Worm (Caenorhabditis elegans): Measurements from ENCODE around the gene Y41D4A.3.

Y41D4A.3 gene

ce11 chrIV:1709695-1710315 is 43.8 kb upstream of the Y41D4A.3 start, which contains the start of the genes pbs-1 and K08D12.3 (continued):
- TF ChIP-seq fkh-8 (tag; optimal IDR thresholded peaks at IDR 0.05) (peak; percentile 71), grh-1 (GFP tag; IDR thresholded peaks at IDR 0.05) (peak; percentile 80), mab-9 (GFP tag; IDR thresholded peaks at IDR 0.05) (0 out of 2 replicates have a peak, but pooled peaks have one; percentile 8), nhr-90 (tag; optimal IDR thresholded peaks at IDR 0.05; ENCODE audit: poor library complexity) (peak; percentile 84), elt-2 (tag; optimal IDR thresholded peaks at IDR 0.05) (peak; percentile 33), ztf-4 (tag; optimal IDR thresholded peaks at IDR 0.05) (peak; percentile 66), lsy-2 (tag; optimal IDR thresholded peaks at IDR 0.05) (peak; percentile 88 to 94), aly-2 (tag; optimal IDR thresholded peaks at IDR 0.05) (peak; percentile 55), lin-39 (tag; optimal IDR thresholded peaks at IDR 0.05) (peak; percentile 73), hlh-4 (tag; optimal IDR thresholded peaks at IDR 0.05) (no peak), ces-1 (GFP tag; optimal IDR thresholded peaks at IDR 0.05) (no peak), dpl-1 (GFP tag; optimal IDR thresholded peaks at IDR 0.05) (peak; percentile 89 to 93 (median 92))

- TF ChIP-seq xbp-1 (tag; optimal IDR thresholded peaks at IDR 0.05), result no peak
- TF ChIP-seq C34B4.2 (tag; optimal IDR thresholded peaks at IDR 0.05), result no peak
- TF ChIP-seq ceh-8 (GFP tag; optimal IDR thresholded peaks at IDR 0.05), result peak; percentile 49
- TF ChIP-seq elt-3 (tag; optimal IDR thresholded peaks at IDR 0.05), result no peak
- TF ChIP-seq rnt-1 (tag; optimal IDR thresholded peaks at IDR 0.05), result no peak
- no peak for TF ChIP-seq efl-1 (optimal IDR thresholded peaks at IDR 0.05)
- peak in 1 of 2 experiments; percentile 69 for TF ChIP-seq efl-1 (GFP tag; optimal IDR thresholded peaks at IDR 0.05 in 1 of 2)
- TF ChIP-seq mab-9 (GFP tag; IDR thresholded peaks at IDR 0.05), result 0 out of 2 replicates have a peak, but pooled peaks have one; percentile 31
- TF ChIP-seq nhr-12 (tag; optimal IDR thresholded peaks at IDR 0.05), result no peak
- no peak for TF ChIP-seq ces-1 (GFP tag; optimal IDR thresholded peaks at IDR 0.05)
- TF ChIP-seq lin-39 (tag; optimal IDR thresholded peaks at IDR 0.05), result no peak
These were observed 43.0 kb upstream of the Y41D4A.3 start for ce11 chrIV:1710535-1710934.

- TF ChIP-seq ceh-63 (GFP tag; optimal IDR thresholded peaks at IDR 0.05) (no peak), tbx-2 (tag; optimal IDR thresholded peaks at IDR 0.05) (peak; percentile 8), nhr-28 (tag; optimal IDR thresholded peaks at IDR 0.05) (no peak), elt-2 (tag; optimal IDR thresholded peaks at IDR 0.05) (no peak), snu-23 (GFP tag; optimal IDR thresholded peaks at IDR 0.05) (peak; percentile 43), egl-27 (tag; optimal IDR thresholded peaks at IDR 0.05) (no peak), C16A3.4 (tag; optimal IDR thresholded peaks at IDR 0.05) (no peak), ztf-11 (tag; optimal IDR thresholded peaks at IDR 0.05) (no peak), unc-86 (tag; optimal IDR thresholded peaks at IDR 0.05) (peak; percentile 26), nhr-19 (GFP tag; conservative IDR thresholded peaks at IDR 0.05) (0 out of 2 replicates have a peak, but pooled peaks have one; percentile 14), ama-1 (optimal IDR thresholded peaks at IDR 0.05) (no peak), hlh-4 (tag; optimal IDR thresholded peaks at IDR 0.05) (no peak), aha-1 (tag; optimal IDR thresholded peaks at IDR 0.05) (no peak), fkh-10 (GFP tag; optimal IDR thresholded peaks at IDR 0.05) (no peak), efl-1 (optimal IDR thresholded peaks at IDR 0.05) (peak in 1 of 2 experiments; percentile 22), efl-1 (GFP tag; optimal IDR thresholded peaks at IDR 0.05 in 1 of 2) (peak in 1 of 2 experiments; percentile 60), irx-1 (tag; optimal IDR thresholded peaks at IDR 0.05) (no peak), nhr-90 (tag; optimal IDR thresholded peaks at IDR 0.05; ENCODE audit: poor library complexity) (no peak), egl-13 (tag; optimal IDR thresholded peaks at IDR 0.05) (no peak), aly-2 (tag; optimal IDR thresholded peaks at IDR 0.05) (no peak), nhr-76 (tag; optimal IDR thresholded peaks at IDR 0.05) (no peak), rnt-1 (tag; optimal IDR thresholded peaks at IDR 0.05) (no peak), hpl-2 (GFP tag; optimal IDR thresholded peaks at IDR 0.05) (no peak), fkh-8 (tag; optimal IDR thresholded peaks at IDR 0.05) (peak; percentile 79), fkh-4 (tag; optimal IDR thresholded peaks at IDR 0.05; ENCODE audit: borderline replicate concordance) (no peak), pag-3 (tag; optimal IDR thresholded peaks at IDR 0.05; ENCODE audit: borderline replicate concordance, insufficient read depth) (no peak), nhr-77 (tag; optimal IDR thresholded peaks at IDR 0.05) (peak; percentile 1), unc-30 (tag; optimal IDR thresholded peaks at IDR 0.05) (no peak), sup-37 (GFP tag; optimal IDR thresholded peaks at IDR 0.05) (no peak), alr-1 (tag; optimal IDR thresholded peaks at IDR 0.05; ENCODE audit: borderline replicate concordance) (no peak), nhr-84 (tag; optimal IDR thresholded peaks at IDR 0.05) (no peak), ceh-8 (GFP tag; optimal IDR thresholded peaks at IDR 0.05) (no peak), tlp-1 (tag; optimal IDR thresholded peaks at IDR 0.05) (no peak), nhr-237 (tag; optimal IDR thresholded peaks at IDR 0.05) (no peak), nhr-47 (tag; optimal IDR thresholded peaks at IDR 0.05) (peak; percentile 38), C34B4.2 (tag; optimal IDR thresholded peaks at IDR 0.05) (no peak)
These were observed 42.5 kb upstream of the Y41D4A.3 start, which contains the start of gene rpi-2 for ce11 chrIV:1711029-1711489. rpi-2 (plus strand) TSS chrIV:1711262.

Measured in whole organism, L1 larva.